Worm (Caenorhabditis elegans) whole organism, young adult: ENCODE data around the gene spe-39.

Source experiments
- B0019.2 ChIP-seq: fragments of 200-800 bp; sonication (Bioruptor generic); conservative IDR thresholded peaks from 2 replicates; pipeline ENCODE4 v1.3.6; 2022; ENCODE audit warnings: missing genetic modification reagents, missing genetic modification characterization, missing compliant biosample characterization
- C06A6.2 ChIP-seq: fragments of 200-800 bp; sonication (Bioruptor generic); conservative IDR thresholded peaks from 2 replicates; pipeline ENCODE4 v1.3.6; 2022; ENCODE audit warnings: missing genetic modification characterization, missing compliant biosample characterization
- F33H1.4 ChIP-seq: fragments of 200-800 bp; sonication (Bioruptor generic); IDR thresholded peaks from 2 replicates; pipeline ENCODE4 v1.3.6; 2022; ENCODE audit warnings: missing genetic modification reagents, missing genetic modification characterization, missing compliant biosample characterization
- F52B5.7 ChIP-seq: sonication (generic microtip); optimal IDR thresholded peaks from 2 replicates; lab custom pipeline; 2016; ENCODE audit warnings: mild to moderate bottlenecking, missing genetic modification characterization, missing compliant biosample characterization
- F57A8.1 ChIP-seq: fragments of 200-800 bp; sonication (Bioruptor generic); optimal IDR thresholded peaks from 2 replicates; lab custom pipeline; 2018; ENCODE audit warnings: mild to moderate bottlenecking, missing genetic modification characterization, moderate library complexity, missing compliant biosample characterization
- F57C9.4 ChIP-seq: sonication (generic microtip); optimal IDR thresholded peaks from 2 replicates; lab custom pipeline; 2017; ENCODE audit warnings: mild to moderate bottlenecking, missing genetic modification characterization, missing compliant biosample characterization
- K12H6.12 ChIP-seq: fragments of 200-800 bp; sonication (Bioruptor generic); optimal IDR thresholded peaks from 2 replicates; lab custom pipeline; 2018; ENCODE audit warnings: mild to moderate bottlenecking, missing genetic modification characterization, missing compliant biosample characterization
- Y53F4B.3 ChIP-seq: fragments of 200-800 bp; sonication (Bioruptor generic); IDR thresholded peaks from 2 replicates; pipeline ENCODE4 v1.3.6; 2022; ENCODE audit warnings: missing genetic modification reagents, missing genetic modification characterization, missing compliant biosample characterization
- Y53G8AR.9 ChIP-seq: fragments of 200-800 bp; sonication (Bioruptor generic); conservative IDR thresholded peaks from 2 replicates; pipeline ENCODE4 v1.3.6; 2022; ENCODE audit warnings: missing genetic modification reagents, missing genetic modification characterization, missing compliant biosample characterization
- Y56A3A.18 ChIP-seq: fragments of 200-800 bp; sonication (Bioruptor generic); IDR thresholded peaks from 2 replicates; pipeline ENCODE4 v1.3.6; 2022; ENCODE audit warnings: missing genetic modification reagents, missing genetic modification characterization, missing compliant biosample characterization
- Y79H2A.3 ChIP-seq: fragments of 200-800 bp; sonication (Bioruptor generic); conservative IDR thresholded peaks from 2 replicates; pipeline ENCODE4 v1.3.6; 2022; ENCODE audit warnings: missing genetic modification reagents, missing genetic modification characterization, missing compliant biosample characterization
- Y95B8A.8 ChIP-seq: fragments of 200-800 bp; sonication (Bioruptor generic); IDR thresholded peaks from 2 replicates; pipeline ENCODE4 v1.3.6; 2022; ENCODE audit warnings: missing genetic modification reagents, missing genetic modification characterization, missing compliant biosample characterization
- ZK185.1 ChIP-seq: sonication (generic microtip); optimal IDR thresholded peaks from 2 replicates; lab custom pipeline; 2016; ENCODE audit warnings: mild to moderate bottlenecking, missing genetic modification characterization, missing compliant biosample characterization; ENCODE audit not compliant: poor library complexity, severe bottlenecking
- attf-3 ChIP-seq: fragments of 200-800 bp; sonication (Bioruptor generic); conservative IDR thresholded peaks from 2 replicates; pipeline ENCODE4 v1.3.6; 2022; ENCODE audit warnings: missing genetic modification reagents, missing genetic modification characterization, missing compliant biosample characterization
- attf-5 ChIP-seq: fragments of 200-800 bp; sonication (Bioruptor generic); optimal IDR thresholded peaks from 2 replicates; lab custom pipeline; 2018; ENCODE audit warnings: mild to moderate bottlenecking, missing genetic modification characterization, missing compliant biosample characterization
- attf-6 ChIP-seq: fragments of 200-800 bp; sonication (Bioruptor generic); IDR thresholded peaks from 2 replicates; pipeline ENCODE4 v1.3.6; 2022; ENCODE audit warnings: missing genetic modification reagents, missing genetic modification characterization, missing compliant biosample characterization
- ceh-58 ChIP-seq: fragments of 200-800 bp; sonication (Bioruptor generic); IDR thresholded peaks from 2 replicates; pipeline ENCODE4 v1.3.6; 2022; ENCODE audit warnings: missing genetic modification characterization, missing compliant biosample characterization
- die-1 ChIP-seq: sonication (generic microtip); optimal IDR thresholded peaks from 2 replicates; lab custom pipeline; 2016; ENCODE audit warnings: missing genotype, mild to moderate bottlenecking, missing genetic modification characterization, missing compliant biosample characterization
- dox-1 ChIP-seq: fragments of 200-800 bp; sonication (Bioruptor generic); IDR thresholded peaks from 2 replicates; pipeline ENCODE4 v1.3.6; 2022; ENCODE audit warnings: missing genetic modification reagents, missing genetic modification characterization, missing compliant biosample characterization
- efl-1 ChIP-seq: fragments of 150-350 bp; optimal IDR thresholded peaks from 2 replicates; lab custom pipeline; 2014; ENCODE audit warnings: missing biosample characterization, missing genetic modification reagents, missing genetic modification characterization
- him-1 ChIP-seq: sonication (generic microtip); optimal IDR thresholded peaks from 2 replicates; lab custom pipeline; 2016; ENCODE audit warnings: missing genotype, missing genetic modification reagents, missing genetic modification characterization, missing compliant biosample characterization
- hlh-12 ChIP-seq: sonication (generic microtip); optimal IDR thresholded peaks from 2 replicates; lab custom pipeline; 2016; ENCODE audit warnings: missing genetic modification characterization, missing compliant biosample characterization
- hsf-1 ChIP-seq: fragments of 200-800 bp; sonication (Bioruptor generic); IDR thresholded peaks from 2 replicates; pipeline ENCODE4 v1.3.6; 2022; ENCODE audit warnings: missing genetic modification reagents, missing genetic modification characterization, missing compliant biosample characterization
- let-526 ChIP-seq: fragments of 200-800 bp; sonication (Bioruptor generic); IDR thresholded peaks from 2 replicates; pipeline ENCODE4 v1.3.6; 2022; ENCODE audit warnings: missing genetic modification reagents, missing genetic modification characterization, missing compliant biosample characterization
- lin-26 ChIP-seq: fragments of 200-800 bp; sonication (Bioruptor generic); IDR thresholded peaks from 2 replicates; pipeline ENCODE4 v1.3.6; 2022; ENCODE audit warnings: missing genetic modification reagents, missing genetic modification characterization, missing compliant biosample characterization
- lin-35 ChIP-seq, 3 experiments: fragments of 150-350 bp in 2 of 3; sonication (generic microtip) in 1 of 3; optimal IDR thresholded peaks; 2 replicates each; lab custom pipeline; 2014 to 2018; ENCODE audit warnings: missing biosample characterization in 3 of 3, missing genetic modification characterization in 3 of 3, missing genetic modification reagents in 3 of 3
- lin-40 ChIP-seq: sonication (generic microtip); optimal IDR thresholded peaks from 2 replicates; lab custom pipeline; 2016; ENCODE audit warnings: missing genetic modification characterization, mild to moderate bottlenecking, missing compliant biosample characterization, missing genotype, missing genetic modification reagents
- lsl-1 ChIP-seq: fragments of 200-800 bp; sonication (Bioruptor generic); optimal IDR thresholded peaks from 2 replicates; lab custom pipeline; 2018; ENCODE audit warnings: mild to moderate bottlenecking, missing genetic modification characterization, moderate library complexity, missing compliant biosample characterization
- lsy-27 ChIP-seq: sonication (generic microtip); optimal IDR thresholded peaks from 2 replicates; lab custom pipeline; 2017; ENCODE audit warnings: missing genetic modification characterization, mild to moderate bottlenecking, missing compliant biosample characterization, antibody characterized with exemption, missing genotype, borderline replicate concordance; ENCODE audit not compliant: insufficient read depth
- madf-10 ChIP-seq: sonication (generic microtip); optimal IDR thresholded peaks from 2 replicates; lab custom pipeline; 2016; ENCODE audit warnings: mild to moderate bottlenecking, missing genetic modification characterization, missing compliant biosample characterization
- madf-6 ChIP-seq: fragments of 200-800 bp; sonication (Bioruptor generic); IDR thresholded peaks from 2 replicates; pipeline ENCODE4 v1.3.6; 2022; ENCODE audit warnings: missing genetic modification reagents, missing genetic modification characterization, missing compliant biosample characterization
- madf-8 ChIP-seq: fragments of 200-800 bp; sonication (Bioruptor generic); conservative IDR thresholded peaks from 2 replicates; pipeline ENCODE4 v1.3.6; 2022; ENCODE audit warnings: missing genetic modification reagents, missing genetic modification characterization, missing compliant biosample characterization
- mcd-1 ChIP-seq: fragments of 200-800 bp; sonication (Bioruptor generic); IDR thresholded peaks from 2 replicates; pipeline ENCODE4 v1.3.6; 2022; ENCODE audit warnings: missing genetic modification reagents, missing genetic modification characterization, missing compliant biosample characterization
- mxl-1 ChIP-seq: sonication (generic microtip); optimal IDR thresholded peaks from 2 replicates; lab custom pipeline; 2016; ENCODE audit warnings: missing genetic modification characterization, missing compliant biosample characterization
- nfyb-1 ChIP-seq: fragments of 200-800 bp; sonication (Bioruptor generic); IDR thresholded peaks from 2 replicates; pipeline ENCODE4 v1.3.6; 2022; ENCODE audit warnings: missing genetic modification reagents, missing genetic modification characterization, missing compliant biosample characterization
- nhr-179 ChIP-seq: sonication (generic microtip); optimal IDR thresholded peaks from 2 replicates; lab custom pipeline; 2016; ENCODE audit warnings: mild to moderate bottlenecking, missing genetic modification characterization, missing compliant biosample characterization
- nhr-90 ChIP-seq: sonication (generic microtip); optimal IDR thresholded peaks from 2 replicates; lab custom pipeline; 2016; ENCODE audit warnings: missing genotype, mild to moderate bottlenecking, missing genetic modification characterization, missing compliant biosample characterization
- pbrm-1 ChIP-seq: fragments of 200-800 bp; sonication (Bioruptor generic); IDR thresholded peaks from 2 replicates; pipeline ENCODE4 v1.3.6; 2022; ENCODE audit warnings: missing genetic modification reagents, missing genetic modification characterization, missing compliant biosample characterization
- pha-4 ChIP-seq: fragments of 150-350 bp; sonication (generic microtip); optimal IDR thresholded peaks from 2 replicates; lab custom pipeline; 2014; ENCODE audit warnings: missing biosample characterization, missing genetic modification reagents, missing genetic modification characterization
- repo-1 ChIP-seq: sonication (generic microtip); optimal IDR thresholded peaks from 2 replicates; lab custom pipeline; 2017; ENCODE audit warnings: mild to moderate bottlenecking, missing genetic modification characterization, missing compliant biosample characterization
- rpc-1 ChIP-seq, 2 experiments: fragments of 150-350 bp in 1 of 2; sonication (generic microtip) in 1 of 2; optimal IDR thresholded peaks; 2 replicates each; lab custom pipeline; 2014 to 2018; ENCODE audit warnings: missing biosample characterization in 1 of 2, missing genetic modification characterization in 1 of 2, missing genetic modification reagents in 1 of 2, missing genotype in 1 of 2
- snpc-4 ChIP-seq, 5 experiments: fragments of 150-350 bp in 1 of 5; sonication (generic microtip) in 4 of 5; optimal IDR thresholded peaks; 2 replicates each; lab custom pipeline; 2014 to 2018; ENCODE audit warnings: missing genetic modification characterization in 5 of 5, missing biosample characterization in 3 of 5, antibody characterized with exemption in 2 of 5, mild to moderate bottlenecking in 2 of 5, missing compliant biosample characterization in 2 of 5, missing genotype in 2 of 5, moderate library complexity in 2 of 5, missing genetic modification reagents in 1 of 5
- somi-1 ChIP-seq: fragments of 200-800 bp; sonication (Bioruptor generic); optimal IDR thresholded peaks from 2 replicates; lab custom pipeline; 2018; ENCODE audit warnings: mild to moderate bottlenecking, missing genetic modification characterization, missing compliant biosample characterization
- tbp1 ChIP-seq: fragments of 200-800 bp; sonication (Bioruptor generic); optimal IDR thresholded peaks from 2 replicates; lab custom pipeline; 2018; ENCODE audit warnings: mild to moderate bottlenecking, missing genetic modification characterization, missing compliant biosample characterization
- ztf-22 ChIP-seq: fragments of 200-800 bp; sonication (Bioruptor generic); optimal IDR thresholded peaks from 2 replicates; lab custom pipeline; 2018; ENCODE audit warnings: mild to moderate bottlenecking, missing genetic modification characterization, moderate library complexity, missing compliant biosample characterization
- ztf-25 ChIP-seq: fragments of 200-800 bp; sonication (Bioruptor generic); IDR thresholded peaks from 2 replicates; pipeline ENCODE4 v1.3.6; 2022; ENCODE audit warnings: missing genetic modification reagents, missing genetic modification characterization, missing compliant biosample characterization
- ztf-3 ChIP-seq: fragments of 200-800 bp; sonication (Bioruptor generic); optimal IDR thresholded peaks from 2 replicates; lab custom pipeline; 2018; ENCODE audit warnings: mild to moderate bottlenecking, missing genetic modification characterization, missing compliant biosample characterization

spe-39 gene

DNA sequence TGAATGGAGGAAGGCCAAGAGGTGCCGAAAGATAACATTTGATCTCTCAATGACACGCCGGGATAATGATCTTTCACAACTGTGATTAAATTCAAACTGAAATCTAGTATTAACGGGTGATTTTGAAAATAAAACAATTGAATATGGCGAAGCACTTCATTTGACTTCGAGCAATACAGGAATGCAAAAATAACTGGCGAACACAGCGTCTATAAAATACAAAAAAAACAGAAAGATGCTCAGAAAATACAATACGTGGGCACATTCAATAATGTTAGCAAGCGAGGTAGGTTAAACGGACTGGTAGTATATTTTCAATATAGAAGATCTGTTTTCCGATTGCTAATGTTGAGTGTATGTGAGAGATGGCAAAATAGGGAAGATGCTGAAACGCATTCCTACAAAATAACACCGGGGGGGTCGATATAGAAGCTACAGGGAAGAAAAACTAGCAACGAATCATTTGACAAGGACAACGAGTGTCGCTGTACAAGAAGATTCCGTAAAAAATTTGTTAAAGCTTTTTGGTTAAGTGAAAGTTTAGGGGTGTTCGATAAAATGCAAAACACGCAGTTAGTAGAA lies 2.1 kb upstream of the spe-39 start (continued):
- TF ChIP-seq B0019.2 (GFP tag; lab: Robert Waterston, UW), result no peak
- TF ChIP-seq Y95B8A.8 (GFP tag; lab: Robert Waterston, UW), result no peak
- no peak for TF ChIP-seq Y53F4B.3 (GFP tag; lab: Robert Waterston, UW)
- no peak for TF ChIP-seq nhr-90
- TF ChIP-seq Y56A3A.18, result no peak
- TF ChIP-seq attf-3 (GFP tag; lab: Robert Waterston, UW), result no peak
- peak; percentile 45 for TF ChIP-seq F52B5.7
- TF ChIP-seq K12H6.12 (tag; lab: Kevin White, UChicago), result no peak
- TF ChIP-seq attf-5 (GFP tag; lab: Kevin White, UChicago), result peak; percentile 38
- TF ChIP-seq pha-4 (tag; lab: Kevin White, UChicago), result no peak
- peak; percentile 58; the same call in 1 of the 2 replicates for TF ChIP-seq hsf-1 (GFP tag; lab: Robert Waterston, UW)
- TF ChIP-seq F57A8.1, result no peak
- 0 out of 2 replicates have a peak, but pooled peaks have one; percentile 8 for TF ChIP-seq pbrm-1
- TF ChIP-seq ztf-25 (GFP tag; lab: Robert Waterston, UW), result no peak
- TF ChIP-seq madf-10, result no peak
- peak; percentile 79 for TF ChIP-seq madf-6
- peak; percentile 65; the same call in 1 of the 2 replicates for TF ChIP-seq attf-6 (GFP tag; lab: Robert Waterston, UW)
- peak; percentile 78 for TF ChIP-seq Y79H2A.3 (GFP tag; lab: Robert Waterston, UW)
- TF ChIP-seq rpc-1 (optimal IDR thresholded peaks at IDR 0.05; lab: Kevin White, UChicago), result no peak
- TF ChIP-seq rpc-1 (tag; optimal IDR thresholded peaks at IDR 0.05; lab: Kevin White, UChicago), result no peak
- no peak for TF ChIP-seq mcd-1
- no peak for TF ChIP-seq ZK185.1
- no peak for TF ChIP-seq let-526 (GFP tag; lab: Robert Waterston, UW)
- peak; percentile 34 for TF ChIP-seq die-1 (tag; lab: Kevin White, UChicago)
- TF ChIP-seq somi-1 (GFP tag; lab: Kevin White, UChicago), result no peak
- TF ChIP-seq Y53G8AR.9, result peak; percentile 51; the same call in 1 of the 2 replicates
- TF ChIP-seq nhr-179 (tag; lab: Kevin White, UChicago), result no peak
- TF ChIP-seq nfyb-1, result no peak
- TF ChIP-seq ztf-22 (GFP tag; lab: Kevin White, UChicago), result no peak
- no peak for TF ChIP-seq hlh-12
- peak; percentile 3 for TF ChIP-seq madf-8 (GFP tag; lab: Robert Waterston, UW)
- peak; percentile 25 for TF ChIP-seq repo-1 (tag; lab: Kevin White, UChicago)
- peak; percentile 21; the same call in 1 of the 2 replicates for TF ChIP-seq F33H1.4 (GFP tag; lab: Robert Waterston, UW)
- TF ChIP-seq ceh-58, result no peak
- TF ChIP-seq ztf-3 (GFP tag; lab: Kevin White, UChicago), result no peak
- no peak for TF ChIP-seq lin-40
- TF ChIP-seq mxl-1, result peak; percentile 39
- no peak for TF ChIP-seq F57C9.4
- peak; percentile 81; the same call in 1 of the 2 replicates for TF ChIP-seq lin-26 (GFP tag; lab: Robert Waterston, UW)
- peak; percentile 60 for TF ChIP-seq snpc-4 (GFP tag; optimal IDR thresholded peaks at IDR 0.05; lab: Kevin White, UChicago)
- peak in 1 of 4 experiments; percentile 44 for TF ChIP-seq snpc-4 (tag; optimal IDR thresholded peaks at IDR 0.05; lab: Kevin White, UChicago)
- no peak for TF ChIP-seq him-1
- TF ChIP-seq efl-1 (GFP tag; lab: Kevin White, UChicago), result no peak
- no peak for TF ChIP-seq C06A6.2 (GFP tag; lab: Robert Waterston, UW)
- no peak for TF ChIP-seq lsy-27 (tag; lab: Kevin White, UChicago)
- TF ChIP-seq tbp1 (GFP tag; lab: Kevin White, UChicago), result peak; percentile 32
- peak; percentile 57 for TF ChIP-seq lsl-1 (GFP tag; lab: Kevin White, UChicago)
- peak; percentile 58 for TF ChIP-seq dox-1 (GFP tag; lab: Robert Waterston, UW)
- no peak for TF ChIP-seq lin-35 (GFP tag; optimal IDR thresholded peaks at IDR 0.05; lab: Kevin White, UChicago)
